Fruit fly (Drosophila melanogaster) whole organism, pupa: ENCODE results near the gene CG11658.

Source experiments
- CG34367 ChIP-seq: fragments of 200-800 bp; sonication (Bioruptor generic); optimal IDR thresholded peaks from 2 replicates; lab custom pipeline; 2018; ENCODE audit warnings: missing biosample characterization, mild to moderate bottlenecking, missing genetic modification characterization
- Pif1B ChIP-seq: fragments of 200-800 bp; sonication (Bioruptor generic); optimal IDR thresholded peaks from 3 replicates; lab custom pipeline; 2016; ENCODE audit warnings: missing biosample characterization, missing genetic modification characterization
- Snoo ChIP-seq: fragments of 200-800 bp; sonication (Bioruptor generic); optimal IDR thresholded peaks from 3 replicates; lab custom pipeline; 2017; ENCODE audit warnings: missing biosample characterization, mild to moderate bottlenecking, missing genetic modification characterization, inconsistent platforms

- TF ChIP-seq Pif1B (GFP tag; lab: Kevin White, UChicago) (no peak), Snoo (tag; lab: Kevin White, UChicago) (no peak), CG34367 (no peak)
Measured at dm6 chr3L:11728147-11728546, 19.8 kb upstream of the CG11658 start, which contains the start of gene sunn.
